Fruit fly (Drosophila melanogaster): ENCODE results near the gene ssx.

DNA sequence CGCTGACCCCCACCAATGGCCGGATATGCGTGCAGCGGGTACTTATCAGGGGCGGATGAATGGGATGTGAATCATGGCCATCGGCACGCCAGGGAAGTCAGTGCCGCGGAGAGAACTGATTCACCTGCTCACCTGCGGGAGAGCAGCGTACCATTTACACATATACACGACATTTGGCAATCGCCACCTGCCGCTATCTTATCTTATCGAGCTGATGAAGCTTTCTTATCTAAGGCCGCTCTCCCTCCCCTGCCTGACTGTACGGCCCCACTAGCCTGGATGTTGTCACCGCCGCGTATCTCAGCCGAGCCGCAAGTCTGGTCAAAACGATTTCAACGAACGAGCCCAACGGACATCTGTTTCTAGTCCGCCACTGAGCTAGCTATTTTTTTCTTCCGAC is 24.1 kb upstream of the ssx start, which contains the start of gene Tsp2A:
- TF ChIP-seq CG17186 (GFP tag; optimal IDR thresholded peaks at IDR 0.05) (no peak), CG14441 (GFP tag; IDR thresholded peaks at IDR 0.05) (no peak), Atf6 (GFP tag; IDR thresholded peaks at IDR 0.05) (no peak), CG4424 (GFP tag; optimal IDR thresholded peaks at IDR 0.05) (no peak), trh (GFP tag; optimal IDR thresholded peaks at IDR 0.05) (no peak), Myb (GFP tag; optimal IDR thresholded peaks at IDR 0.05) (no peak), Hmr (GFP tag; optimal IDR thresholded peaks at IDR 0.05) (no peak), mam (GFP tag; optimal IDR thresholded peaks at IDR 0.05) (no peak), CG9609 (GFP tag; optimal IDR thresholded peaks at IDR 0.05) (no peak), Oaz (GFP tag; IDR thresholded peaks at IDR 0.05) (no peak)

All from whole organism, embryonic.